Worm (Caenorhabditis elegans): ENCODE measurements around the gene ubc-23.
A peak's percentile ranks its signal among the peaks of the same experiment; 100 is the strongest.

DNA sequence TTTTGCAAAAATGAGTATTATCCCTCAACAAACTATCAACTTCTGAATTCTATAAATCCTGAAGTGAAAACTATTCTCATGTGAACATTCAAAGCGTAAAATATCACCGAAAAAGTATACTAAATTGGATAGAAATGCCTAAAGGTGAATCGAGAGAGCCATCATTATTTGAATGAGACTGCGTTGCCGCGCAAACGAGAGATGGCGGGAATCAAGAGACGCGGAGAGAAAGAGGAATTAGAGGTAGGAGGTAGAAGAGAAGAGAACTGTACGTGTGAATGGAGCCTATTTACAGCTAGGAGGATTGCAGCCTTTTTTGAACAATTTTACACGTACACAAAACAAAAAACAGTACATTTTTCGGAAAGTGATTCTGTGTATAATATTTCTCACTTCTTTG lies 15.4 kb downstream of the ubc-23 start:
- TF ChIP-seq ztf-11 (tag; optimal IDR thresholded peaks at IDR 0.05) = no peak
- TF ChIP-seq sea-2 (GFP tag; optimal IDR thresholded peaks at IDR 0.05) = no peak
- TF ChIP-seq elt-1 (tag; optimal IDR thresholded peaks at IDR 0.05) = no peak
- TF ChIP-seq nhr-25 (tag; optimal IDR thresholded peaks at IDR 0.05) = no peak
- no peak for TF ChIP-seq eor-1 (tag; optimal IDR thresholded peaks at IDR 0.05)
- no peak for TF ChIP-seq nhr-237 (tag; optimal IDR thresholded peaks at IDR 0.05)
- peak; percentile 15 for TF ChIP-seq pha-4 (tag; optimal IDR thresholded peaks at IDR 0.05)
- TF ChIP-seq unc-39 (tag; optimal IDR thresholded peaks at IDR 0.05) = no peak
- TF ChIP-seq jun-1 (tag; optimal IDR thresholded peaks at IDR 0.05) = no peak
- no peak for TF ChIP-seq ceh-82 (tag; optimal IDR thresholded peaks at IDR 0.05)
- no peak for TF ChIP-seq nhr-28 (tag; optimal IDR thresholded peaks at IDR 0.05)
- TF ChIP-seq aly-2 (tag; optimal IDR thresholded peaks at IDR 0.05) = no peak
- no peak for TF ChIP-seq unc-62 (GFP tag; optimal IDR thresholded peaks at IDR 0.05)
